Fruit fly (Drosophila melanogaster) whole organism, wandering third instar larva: Measurements from ENCODE around the gene CG15549.

Experiments
- Dfd ChIP-seq: fragments of >200 bp; optimal IDR thresholded peaks from 2 replicates; lab custom pipeline; 2017; ENCODE audit warnings: missing biosample characterization, missing genetic modification characterization
- psq ChIP-seq: fragments of 200-800 bp; sonication (Bioruptor generic); optimal IDR thresholded peaks from 3 replicates; lab custom pipeline; 2017; ENCODE audit warnings: missing biosample characterization, mild to moderate bottlenecking, missing genetic modification characterization, moderate library complexity

- TF ChIP-seq psq (GFP tag; lab: Kevin White, UChicago) (no peak), Dfd (GFP tag; lab: Kevin White, UChicago) (no peak)
Observed at dm6 chr3R:30915235-30915634, 21.1 kb downstream of the CG15549 start.
